Worm (Caenorhabditis elegans) whole organism, L3 larva: ENCODE results near the gene clh-4.

Experiments
- ama-1 ChIP-seq: fragments of 150-350 bp; optimal IDR thresholded peaks from 2 replicates; lab custom pipeline; 2018
- ceh-82 ChIP-seq: fragments of 150-350 bp; optimal IDR thresholded peaks from 2 replicates; lab custom pipeline; 2014; ENCODE audit warnings: missing biosample characterization, missing genetic modification characterization
- egl-27 ChIP-seq: sonication (generic microtip); optimal IDR thresholded peaks from 4 replicates; lab custom pipeline; 2017; ENCODE audit warnings: missing biosample characterization, missing genetic modification reagents, missing genetic modification characterization
- elt-2 ChIP-seq: sonication (generic microtip); optimal IDR thresholded peaks from 2 replicates; lab custom pipeline; 2016; ENCODE audit warnings: missing genetic modification reagents, mild to moderate bottlenecking, missing genetic modification characterization, missing compliant biosample characterization
- fkh-10 ChIP-seq: sonication (generic microtip); optimal IDR thresholded peaks from 2 replicates; lab custom pipeline; 2017; ENCODE audit warnings: missing biosample characterization, missing genetic modification reagents, missing genetic modification characterization
- nhr-77 ChIP-seq: fragments of 150-350 bp; optimal IDR thresholded peaks from 2 replicates; lab custom pipeline; 2014; ENCODE audit warnings: missing biosample characterization, missing genetic modification characterization
- unc-39 ChIP-seq: sonication (generic microtip); optimal IDR thresholded peaks from 4 replicates; lab custom pipeline; 2017; ENCODE audit warnings: missing biosample characterization, missing genetic modification characterization
- unc-62 ChIP-seq: fragments of 150-350 bp; sonication (generic microtip); optimal IDR thresholded peaks from 4 replicates; lab custom pipeline; 2014; ENCODE audit warnings: missing biosample characterization, missing genetic modification reagents, missing genetic modification characterization

DNA sequence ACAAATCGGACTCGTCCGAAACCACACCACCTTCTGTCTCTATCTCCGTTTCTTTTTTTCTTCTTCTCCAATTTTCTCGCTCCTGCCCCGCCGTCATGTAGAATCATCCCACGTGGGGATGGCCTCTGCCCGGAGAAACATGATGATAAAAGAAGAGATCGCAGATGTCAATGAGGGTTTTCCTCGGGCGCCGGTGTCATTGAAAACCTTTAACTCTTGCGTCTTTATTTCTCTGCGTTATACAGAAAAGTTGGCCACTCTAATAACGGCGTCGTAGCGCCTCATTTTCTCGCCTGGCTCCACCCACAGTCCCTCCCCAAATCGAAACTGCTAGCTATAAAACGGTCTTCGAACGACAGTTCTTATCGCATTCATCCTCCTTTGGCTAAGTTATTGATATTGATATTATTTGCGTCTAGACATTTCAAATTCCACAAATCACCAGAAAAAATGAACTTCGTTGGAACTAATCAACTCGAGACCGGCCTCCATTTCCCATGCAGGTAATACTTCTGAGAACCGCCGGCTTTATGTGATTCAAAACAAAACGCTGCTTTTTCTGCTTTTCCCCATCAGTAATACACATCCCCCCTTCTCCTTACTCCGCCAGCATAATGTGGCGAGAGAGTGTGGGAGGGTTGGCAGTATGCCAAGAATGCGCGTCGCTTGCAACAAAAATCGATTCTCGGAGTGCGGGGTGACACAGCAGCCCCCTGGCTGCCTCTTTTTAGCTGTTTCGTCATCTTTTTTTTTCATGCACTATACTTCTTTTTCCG lies 44.9 kb upstream of the clh-4 start:
- TF ChIP-seq ama-1 (lab: Kevin White, UChicago) (peak; percentile 86), unc-62 (GFP tag; lab: Kevin White, UChicago) (peak; percentile 54), fkh-10 (GFP tag; lab: Kevin White, UChicago) (peak; percentile 29), ceh-82 (peak; percentile 8), unc-39 (tag; lab: Kevin White, UChicago) (no peak), nhr-77 (no peak), egl-27 (tag; lab: Kevin White, UChicago) (no peak), elt-2 (tag; lab: Kevin White, UChicago) (peak; percentile 86)
